Fruit fly (Drosophila melanogaster): ENCODE measurements around the gene Gyc32E.
A peak's percentile ranks its signal among the peaks of the same experiment; 100 is the strongest.

Gyc32E gene

dm6 chr2L:11189116-11189449 is 40.2 kb upstream of the Gyc32E start (continued):
- peak; percentile 5 for TF ChIP-seq CG15011 (GFP tag; optimal IDR thresholded peaks at IDR 0.05)
- TF ChIP-seq HmgD (GFP tag; optimal IDR thresholded peaks at IDR 0.05) = no peak
- no peak for TF ChIP-seq mirr (GFP tag; optimal IDR thresholded peaks at IDR 0.05)
- TF ChIP-seq CG10959 (GFP tag; IDR thresholded peaks at IDR 0.05) = peak; percentile 85
- TF ChIP-seq CG15073 (GFP tag; optimal IDR thresholded peaks at IDR 0.05) = no peak
- no peak for TF ChIP-seq CG9876 (GFP tag; optimal IDR thresholded peaks at IDR 0.05)
- TF ChIP-seq CG10366 (GFP tag; IDR thresholded peaks at IDR 0.05) = peak; percentile 23; the same call in 1 of the 2 replicates
- no peak for TF ChIP-seq Fer3 (tag; optimal IDR thresholded peaks at IDR 0.05)
- TF ChIP-seq ara (GFP tag; IDR thresholded peaks at IDR 0.05) = peak; percentile 53
- peak in 1 of 2 experiments; percentile 71 for TF ChIP-seq pan (optimal IDR thresholded peaks at IDR 0.05)
- peak; percentile 10 to 32 for TF ChIP-seq pan (GFP tag; optimal IDR thresholded peaks at IDR 0.05 in 1 of 2, IDR thresholded peaks at IDR 0.05 in 1 of 2)
- no peak for TF ChIP-seq Hey (tag; optimal IDR thresholded peaks at IDR 0.05)
- TF ChIP-seq B-H1 (GFP tag; IDR thresholded peaks at IDR 0.05) = no peak
- TF ChIP-seq slp2 (GFP tag; optimal IDR thresholded peaks at IDR 0.05) = no peak
- TF ChIP-seq D (optimal IDR thresholded peaks at IDR 0.05) = no peak
- peak; percentile 45 for TF ChIP-seq D (GFP tag; optimal IDR thresholded peaks at IDR 0.05)
- no peak for TF ChIP-seq vvl (GFP tag; IDR thresholded peaks at IDR 0.05)
- no peak for TF ChIP-seq stc (GFP tag; IDR thresholded peaks at IDR 0.05)
- peak; percentile 76 for TF ChIP-seq CG4404 (GFP tag; IDR thresholded peaks at IDR 0.05)
- no peak for TF ChIP-seq dan (GFP tag; IDR thresholded peaks at IDR 0.05)
- TF ChIP-seq CG3995 (GFP tag; optimal IDR thresholded peaks at IDR 0.05) = no peak
- TF ChIP-seq fu2 (GFP tag; optimal IDR thresholded peaks at IDR 0.05) = no peak
- TF ChIP-seq CG6683 (GFP tag; optimal IDR thresholded peaks at IDR 0.05) = no peak
- TF ChIP-seq hbn (GFP tag; IDR thresholded peaks at IDR 0.05; ENCODE audit: partially characterized antibody) = no peak
- no peak for TF ChIP-seq YL-1 (GFP tag; optimal IDR thresholded peaks at IDR 0.05)
- TF ChIP-seq sr (GFP tag; IDR thresholded peaks at IDR 0.05) = no peak
- no peak for TF ChIP-seq Poxn (GFP tag; IDR thresholded peaks at IDR 0.05)
- TF ChIP-seq luna (GFP tag; optimal IDR thresholded peaks at IDR 0.05) = no peak
- TF ChIP-seq seq (GFP tag; IDR thresholded peaks at IDR 0.05) = no peak
- no peak for TF ChIP-seq da (GFP tag; optimal IDR thresholded peaks at IDR 0.05)
- TF ChIP-seq CG15696 (tag; optimal IDR thresholded peaks at IDR 0.05) = peak; percentile 62
- peak; percentile 17 for TF ChIP-seq CG33557 (GFP tag; optimal IDR thresholded peaks at IDR 0.05)
- no peak for TF ChIP-seq Hmx (GFP tag; optimal IDR thresholded peaks at IDR 0.05)
- no peak for TF ChIP-seq CG13287 (GFP tag; IDR thresholded peaks at IDR 0.05; ENCODE audit: partially characterized antibody)
- no peak for TF ChIP-seq CG8478 (optimal IDR thresholded peaks at IDR 0.05)
- TF ChIP-seq CG17912 (GFP tag; optimal IDR thresholded peaks at IDR 0.05) = no peak
- no peak for TF ChIP-seq CG5245 (GFP tag; optimal IDR thresholded peaks at IDR 0.05)
- TF ChIP-seq CG9727 (GFP tag; optimal IDR thresholded peaks at IDR 0.05) = peak; percentile 81
- peak; percentile 52 for TF ChIP-seq Oli (tag; optimal IDR thresholded peaks at IDR 0.05)
- peak; percentile 67 for TF ChIP-seq grau (tag; optimal IDR thresholded peaks at IDR 0.05)
- no peak for TF ChIP-seq Scr (GFP tag; IDR thresholded peaks at IDR 0.05; ENCODE audit: partially characterized antibody)
- TF ChIP-seq btn (GFP tag; optimal IDR thresholded peaks at IDR 0.05) = no peak
- TF ChIP-seq Gug (GFP tag; IDR thresholded peaks at IDR 0.05) = no peak
- no peak for TF ChIP-seq CG14014 (GFP tag; IDR thresholded peaks at IDR 0.05)
- TF ChIP-seq Xbp1 (GFP tag; optimal IDR thresholded peaks at IDR 0.05) = peak; percentile 32
- TF ChIP-seq CG13775 (GFP tag; optimal IDR thresholded peaks at IDR 0.05) = peak; percentile 63
- TF ChIP-seq dati (GFP tag; IDR thresholded peaks at IDR 0.05) = no peak
- no peak for TF ChIP-seq ro (GFP tag; IDR thresholded peaks at IDR 0.05)
- no peak for TF ChIP-seq H15 (GFP tag; IDR thresholded peaks at IDR 0.05)
- peak in 1 of 3 experiments; percentile 69 for TF ChIP-seq Stat92E (GFP tag; optimal IDR thresholded peaks at IDR 0.05)
- peak; percentile 20; the same call in 1 of the 3 replicates for TF ChIP-seq tgo (GFP tag; IDR thresholded peaks at IDR 0.05)
- TF ChIP-seq ap (GFP tag; IDR thresholded peaks at IDR 0.05) = no peak
- no peak for TF ChIP-seq bigmax (GFP tag; optimal IDR thresholded peaks at IDR 0.05)
- peak; percentile 20 for TF ChIP-seq salm (tag; optimal IDR thresholded peaks at IDR 0.05)

Measured in whole organism, embryonic.